Worm (Caenorhabditis elegans): Measurements from ENCODE around the gene sup-18.

sup-18 gene

ce11 chrIII:7891573-7892306 is 13.0 kb upstream of the sup-18 start, which contains the start of the genes ZK688.5 and fahd-1 (continued):
- peak; percentile 56; the same call in 1 of the 2 replicates for TF ChIP-seq Y53G8AR.9 (GFP tag; conservative IDR thresholded peaks at IDR 0.05)
- peak; percentile 27; the same call in 1 of the 2 replicates for TF ChIP-seq madf-6 (GFP tag; IDR thresholded peaks at IDR 0.05)
- peak; percentile 45 for TF ChIP-seq tbp1 (GFP tag; optimal IDR thresholded peaks at IDR 0.05)
- TF ChIP-seq ZK185.1 (tag; optimal IDR thresholded peaks at IDR 0.05; ENCODE audit: poor library complexity, severe bottlenecking), result peak; percentile 26
- TF ChIP-seq attf-6 (GFP tag; IDR thresholded peaks at IDR 0.05), result no peak
- TF ChIP-seq let-607 (tag; optimal IDR thresholded peaks at IDR 0.05), result peak; percentile 27 to 51
- TF ChIP-seq B0336.3 (GFP tag; IDR thresholded peaks at IDR 0.05), result 0 out of 2 replicates have a peak, but pooled peaks have one; percentile 52
- 0 out of 2 replicates have a peak, but pooled peaks have one; percentile 26 for TF ChIP-seq pbrm-1 (GFP tag; IDR thresholded peaks at IDR 0.05)
- TF ChIP-seq B0035.1 (tag; optimal IDR thresholded peaks at IDR 0.05), result no peak
- TF ChIP-seq attf-5 (GFP tag; optimal IDR thresholded peaks at IDR 0.05), result peak; percentile 86
- TF ChIP-seq ztf-6 (GFP tag; IDR thresholded peaks at IDR 0.05), result no peak
- TF ChIP-seq attf-3 (GFP tag; conservative IDR thresholded peaks at IDR 0.05), result 0 out of 2 replicates have a peak, but pooled peaks have one; percentile 22
- TF ChIP-seq hmg-1.2 (GFP tag; IDR thresholded peaks at IDR 0.05), result peak; percentile 87; the same call in 1 of the 2 replicates
- peak; percentile 66; the same call in 1 of the 2 replicates for TF ChIP-seq nfyb-1 (GFP tag; IDR thresholded peaks at IDR 0.05)
- peak; percentile 23 for TF ChIP-seq unc-62 (GFP tag; optimal IDR thresholded peaks at IDR 0.05)
- peak; percentile 34 for TF ChIP-seq K12H6.12 (tag; optimal IDR thresholded peaks at IDR 0.05)
- no peak for TF ChIP-seq snpc-3.4 (tag; optimal IDR thresholded peaks at IDR 0.05)
- peak; percentile 29 for TF ChIP-seq chd-7 (tag; optimal IDR thresholded peaks at IDR 0.05)
- TF ChIP-seq snpc-4 (GFP tag; optimal IDR thresholded peaks at IDR 0.05), result no peak
- peak in 3 of 4 experiments; percentile 2 to 48 (median 12) for TF ChIP-seq snpc-4 (tag; optimal IDR thresholded peaks at IDR 0.05)
- TF ChIP-seq F39B2.1 (GFP tag; IDR thresholded peaks at IDR 0.05), result no peak
- peak; percentile 71 for TF ChIP-seq lsy-27 (tag; optimal IDR thresholded peaks at IDR 0.05; ENCODE audit: borderline replicate concordance, insufficient read depth)
- no peak for TF ChIP-seq F37B4.10 (GFP tag; IDR thresholded peaks at IDR 0.05)
- 0 out of 2 replicates have a peak, but pooled peaks have one; percentile 35 for TF ChIP-seq C06A6.2 (GFP tag; conservative IDR thresholded peaks at IDR 0.05)

- TF ChIP-seq cebp-1 (GFP tag; IDR thresholded peaks at IDR 0.05) (no peak), cebp-1 (tag; optimal IDR thresholded peaks at IDR 0.05) (no peak), nfya-2 (GFP tag; IDR thresholded peaks at IDR 0.05) (no peak), aptf-3 (GFP tag; IDR thresholded peaks at IDR 0.05) (no peak), pha-4 (tag; optimal IDR thresholded peaks at IDR 0.05) (no peak), hrde-1 (tag; optimal IDR thresholded peaks at IDR 0.05; ENCODE audit: borderline replicate concordance) (no peak), snpc-4 (GFP tag; optimal IDR thresholded peaks at IDR 0.05) (no peak), snpc-4 (tag; optimal IDR thresholded peaks at IDR 0.05) (no peak), madf-6 (GFP tag; IDR thresholded peaks at IDR 0.05) (no peak), mcd-1 (GFP tag; IDR thresholded peaks at IDR 0.05) (no peak), F10E7.11 (tag; optimal IDR thresholded peaks at IDR 0.05) (no peak), nhr-80 (tag; optimal IDR thresholded peaks at IDR 0.05) (no peak), athp-1 (tag; optimal IDR thresholded peaks at IDR 0.05) (no peak)
Measured at ce11 chrIII:7889036-7889435, 10.3 kb upstream of the sup-18 start.

ce11 chrIII:7884863-7885262 is 6.2 kb upstream of the sup-18 start, which contains the start of gene ZK688.11:
ZK688.11 (minus strand) TSS chrIII:7884963.
- TF ChIP-seq aptf-2 (GFP tag; conservative IDR thresholded peaks at IDR 0.05) (no peak), hsf-1 (GFP tag; IDR thresholded peaks at IDR 0.05) (no peak), tlf-1 (GFP tag; optimal IDR thresholded peaks at IDR 0.05) (no peak)

All from whole organism, young adult.